Worm (Caenorhabditis elegans) whole organism, L1 larva: ENCODE data around the gene T01D3.6.
A peak's percentile ranks its signal among the peaks of the same experiment; 100 is the strongest.

Experiments used
- F16B12.6 ChIP-seq: fragments of 150-350 bp; optimal IDR thresholded peaks from 2 replicates; lab custom pipeline; 2014; ENCODE audit warnings: missing biosample characterization, missing genetic modification characterization
- Y116A8C.19 ChIP-seq: sonication (generic microtip); optimal IDR thresholded peaks from 2 replicates; lab custom pipeline; 2016; ENCODE audit warnings: missing compliant biosample characterization, missing genetic modification characterization, borderline replicate concordance
- aly-2 ChIP-seq: fragments of 150-350 bp; optimal IDR thresholded peaks from 2 replicates; lab custom pipeline; 2014; ENCODE audit warnings: missing biosample characterization, missing genetic modification characterization
- blmp-1 ChIP-seq: fragments of 150-350 bp; optimal IDR thresholded peaks from 2 replicates; lab custom pipeline; 2014; ENCODE audit warnings: missing biosample characterization, missing genetic modification characterization
- ceh-82 ChIP-seq, 3 experiments: fragments of 150-350 bp in 1 of 3; sonication (generic microtip) in 2 of 3; optimal IDR thresholded peaks; 2 replicates each; lab custom pipeline; 2014 to 2017; ENCODE audit warnings: missing biosample characterization in 3 of 3, missing genetic modification characterization in 3 of 3
- ceh-90 ChIP-seq: sonication (generic microtip); optimal IDR thresholded peaks from 2 replicates; lab custom pipeline; 2016; ENCODE audit warnings: missing genetic modification characterization, missing compliant biosample characterization
- dpl-1 ChIP-seq, 3 experiments: fragments of 150-350 bp in 2 of 3; sonication (generic microtip) in 1 of 3; optimal IDR thresholded peaks; 2 replicates each; lab custom pipeline; 2014 to 2017; ENCODE audit warnings: missing biosample characterization in 3 of 3, missing genetic modification characterization in 3 of 3, missing genetic modification reagents in 3 of 3
- dsc-1 ChIP-seq: sonication (generic microtip); optimal IDR thresholded peaks from 2 replicates; lab custom pipeline; 2016; ENCODE audit warnings: mild to moderate bottlenecking, missing genetic modification characterization, missing compliant biosample characterization
- efl-1 ChIP-seq, 4 experiments: fragments of 150-350 bp; optimal IDR thresholded peaks in 3 of 4; peaks in 1 of 4; 1 replicate in 1 of 4; 2 replicates in 3 of 4; lab custom pipeline; 2014; ENCODE audit warnings: missing biosample characterization in 2 of 4, missing genetic modification characterization in 2 of 4, missing genetic modification reagents in 2 of 4
- fkh-4 ChIP-seq: sonication (generic microtip); optimal IDR thresholded peaks from 2 replicates; lab custom pipeline; 2016; ENCODE audit warnings: missing compliant biosample characterization, missing genetic modification characterization, borderline replicate concordance
- fkh-8 ChIP-seq: sonication (generic microtip); optimal IDR thresholded peaks from 2 replicates; lab custom pipeline; 2016; ENCODE audit warnings: mild to moderate bottlenecking, missing genetic modification characterization, missing compliant biosample characterization
- hlh-4 ChIP-seq: sonication (generic microtip); optimal IDR thresholded peaks from 2 replicates; lab custom pipeline; 2016; ENCODE audit warnings: mild to moderate bottlenecking, missing genetic modification characterization, missing compliant biosample characterization
- hpl-2 ChIP-seq: fragments of 150-350 bp; optimal IDR thresholded peaks from 2 replicates; lab custom pipeline; 2014; ENCODE audit warnings: missing biosample characterization, missing genetic modification reagents, missing genetic modification characterization
- irx-1 ChIP-seq: sonication (generic microtip); optimal IDR thresholded peaks from 2 replicates; lab custom pipeline; 2016; ENCODE audit warnings: missing genetic modification characterization, missing compliant biosample characterization
- isw-1 ChIP-seq: fragments of 200-800 bp; sonication (Bioruptor generic); IDR thresholded peaks from 2 replicates; pipeline ENCODE4 v1.3.6; 2022; ENCODE audit warnings: missing genetic modification characterization, missing compliant biosample characterization
- lin-14 ChIP-seq: fragments of 200-800 bp; sonication (Bioruptor generic); optimal IDR thresholded peaks from 2 replicates; lab custom pipeline; 2018; ENCODE audit warnings: mild to moderate bottlenecking, missing genetic modification characterization, moderate library complexity, missing compliant biosample characterization
- lin-35 ChIP-seq, 2 experiments: fragments of 150-350 bp; optimal IDR thresholded peaks; 2 replicates each; lab custom pipeline; 2014; ENCODE audit warnings: missing biosample characterization in 2 of 2, missing genetic modification characterization in 2 of 2, missing genetic modification reagents in 2 of 2
- lin-39 ChIP-seq: fragments of 150-350 bp; optimal IDR thresholded peaks from 2 replicates; lab custom pipeline; 2014; ENCODE audit warnings: missing biosample characterization, missing genetic modification reagents, missing genetic modification characterization
- lir-3 ChIP-seq: sonication (generic microtip); optimal IDR thresholded peaks from 2 replicates; lab custom pipeline; 2016; ENCODE audit warnings: mild to moderate bottlenecking, missing genetic modification characterization, moderate library complexity, missing compliant biosample characterization; ENCODE audit not compliant: poor library complexity
- lsy-2 ChIP-seq, 2 experiments: fragments of 150-350 bp; optimal IDR thresholded peaks; 2 replicates each; lab custom pipeline; 2014; ENCODE audit warnings: missing biosample characterization in 2 of 2, missing genetic modification characterization in 2 of 2
- mdl-1 ChIP-seq, 2 experiments: fragments of 150-350 bp; optimal IDR thresholded peaks; 2 replicates each; lab custom pipeline; 2014 to 2017; ENCODE audit warnings: missing biosample characterization in 2 of 2, missing genetic modification characterization in 2 of 2, inconsistent platforms in 1 of 2
- mef-2 ChIP-seq: fragments of 150-350 bp; optimal IDR thresholded peaks from 2 replicates; lab custom pipeline; 2014; ENCODE audit warnings: missing biosample characterization, missing genetic modification characterization
- mep-1 ChIP-seq: fragments of 150-350 bp; optimal IDR thresholded peaks from 2 replicates; lab custom pipeline; 2014; ENCODE audit warnings: missing biosample characterization, missing genetic modification characterization
- nhr-11 ChIP-seq: fragments of 150-350 bp; optimal IDR thresholded peaks from 2 replicates; lab custom pipeline; 2014; ENCODE audit warnings: missing biosample characterization, missing genetic modification characterization
- nhr-19 ChIP-seq: fragments of 200-800 bp; sonication (Bioruptor generic); conservative IDR thresholded peaks from 2 replicates; pipeline ENCODE4 v1.3.6; 2022; ENCODE audit warnings: missing genetic modification characterization, missing compliant biosample characterization
- nhr-20 ChIP-seq: sonication (generic microtip); optimal IDR thresholded peaks from 2 replicates; lab custom pipeline; 2016; ENCODE audit warnings: mild to moderate bottlenecking, missing genetic modification characterization, missing compliant biosample characterization
- nhr-28 ChIP-seq: fragments of 150-350 bp; optimal IDR thresholded peaks from 2 replicates; lab custom pipeline; 2014; ENCODE audit warnings: missing biosample characterization, missing genetic modification characterization
- nhr-47 ChIP-seq: sonication (generic microtip); optimal IDR thresholded peaks from 2 replicates; lab custom pipeline; 2016; ENCODE audit warnings: mild to moderate bottlenecking, missing genetic modification characterization, moderate library complexity, missing compliant biosample characterization
- nhr-71 ChIP-seq: sonication (generic microtip); optimal IDR thresholded peaks from 2 replicates; lab custom pipeline; 2016; ENCODE audit warnings: mild to moderate bottlenecking, missing genetic modification characterization, moderate library complexity, missing compliant biosample characterization
- nhr-76 ChIP-seq: sonication (generic microtip); optimal IDR thresholded peaks from 2 replicates; lab custom pipeline; 2017; ENCODE audit warnings: missing biosample characterization, missing genetic modification characterization
- skn-1 ChIP-seq: fragments of 150-350 bp; optimal IDR thresholded peaks from 2 replicates; lab custom pipeline; 2014; ENCODE audit warnings: missing biosample characterization, missing genetic modification characterization
- swsn-7 ChIP-seq: sonication (generic microtip); optimal IDR thresholded peaks from 2 replicates; lab custom pipeline; 2016; ENCODE audit warnings: missing genetic modification characterization, missing compliant biosample characterization
- tbx-2 ChIP-seq: sonication (generic microtip); optimal IDR thresholded peaks from 2 replicates; lab custom pipeline; 2016; ENCODE audit warnings: missing genetic modification characterization, missing compliant biosample characterization
- tlp-1 ChIP-seq: fragments of 150-350 bp; optimal IDR thresholded peaks from 2 replicates; lab custom pipeline; 2014; ENCODE audit warnings: missing biosample characterization, missing genetic modification characterization
- unc-62 ChIP-seq: fragments of 150-350 bp; optimal IDR thresholded peaks from 2 replicates; lab custom pipeline; 2014; ENCODE audit warnings: missing biosample characterization, missing genetic modification reagents, missing genetic modification characterization
- unc-86 ChIP-seq: sonication (generic microtip); optimal IDR thresholded peaks from 2 replicates; lab custom pipeline; 2016; ENCODE audit warnings: missing genetic modification characterization, missing compliant biosample characterization
- unc-98 ChIP-seq: fragments of 200-800 bp; sonication (Bioruptor generic); IDR thresholded peaks from 2 replicates; pipeline ENCODE4 v1.3.6; 2022; ENCODE audit warnings: missing genetic modification characterization, missing compliant biosample characterization
- zag-1 ChIP-seq: fragments of 150-350 bp; optimal IDR thresholded peaks from 2 replicates; lab custom pipeline; 2014; ENCODE audit warnings: missing biosample characterization, missing genetic modification characterization

T01D3.6 gene

DNA sequence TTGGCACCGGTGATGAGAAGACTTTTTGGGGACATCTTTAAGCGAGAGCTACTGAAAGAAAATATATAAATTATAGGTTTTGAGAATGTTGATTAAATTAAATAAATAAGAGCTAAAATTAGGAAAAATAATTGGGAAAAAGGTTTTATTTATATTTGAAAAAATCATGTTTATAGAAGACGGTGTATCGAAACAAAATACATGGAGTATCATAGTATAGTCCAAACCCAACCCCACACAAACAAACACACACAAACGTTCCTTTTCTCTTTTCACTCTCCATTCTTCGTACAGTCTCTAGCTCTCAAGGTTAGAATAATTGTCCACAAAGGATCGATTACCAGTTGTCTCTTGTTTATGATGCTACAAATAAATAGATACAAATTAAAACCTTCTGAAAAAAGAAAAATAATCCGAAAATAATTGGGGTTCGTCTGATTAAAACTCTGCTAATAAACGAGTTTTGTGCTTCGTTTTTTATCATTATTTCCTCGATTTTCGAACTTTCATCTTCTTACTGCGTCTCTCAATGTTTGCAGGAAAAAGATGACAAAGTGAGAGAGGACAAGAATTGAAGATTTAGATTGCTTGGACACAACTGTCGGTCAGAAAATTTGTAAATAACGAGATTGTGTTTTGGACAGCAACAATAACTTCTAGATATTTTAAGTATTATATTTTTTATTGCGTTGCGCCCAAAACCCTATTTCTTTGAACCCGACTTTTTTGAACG lies 39.9 kb downstream of the T01D3.6 start, which contains the start of gene F20G2.2 (continued):
- TF ChIP-seq fkh-8: no peak
- no peak for TF ChIP-seq unc-62 (GFP tag; lab: Kevin White, UChicago)
- no peak for TF ChIP-seq F16B12.6
- TF ChIP-seq dpl-1 (GFP tag; optimal IDR thresholded peaks at IDR 0.05; lab: Kevin White, UChicago): no peak
- TF ChIP-seq zag-1 (tag; lab: Kevin White, UChicago): no peak
- peak; percentile 23 for TF ChIP-seq blmp-1 (tag; lab: Kevin White, UChicago)
- TF ChIP-seq isw-1 (GFP tag; lab: Robert Waterston, UW): no peak
- no peak for TF ChIP-seq hpl-2
- no peak for TF ChIP-seq dsc-1
- TF ChIP-seq unc-98 (GFP tag; lab: Robert Waterston, UW): no peak
- no peak for TF ChIP-seq unc-86 (tag; lab: Kevin White, UChicago)
- TF ChIP-seq skn-1 (tag; lab: Kevin White, UChicago): peak; percentile 56
- TF ChIP-seq tlp-1: no peak
- no peak for TF ChIP-seq mef-2 (tag; lab: Kevin White, UChicago)
- no peak for TF ChIP-seq nhr-20
- TF ChIP-seq swsn-7 (tag; lab: Kevin White, UChicago): no peak
- TF ChIP-seq fkh-4 (tag; lab: Kevin White, UChicago): no peak
- TF ChIP-seq nhr-71 (tag; lab: Kevin White, UChicago): peak; percentile 44
- TF ChIP-seq lin-14 (GFP tag; lab: Kevin White, UChicago): peak; percentile 72
- TF ChIP-seq Y116A8C.19 (tag; lab: Kevin White, UChicago): no peak
- TF ChIP-seq nhr-28 (tag; lab: Kevin White, UChicago): no peak
- no peak for TF ChIP-seq ceh-90 (tag; lab: Kevin White, UChicago)
- no peak for TF ChIP-seq irx-1 (tag; lab: Kevin White, UChicago)
- TF ChIP-seq nhr-11 (tag; lab: Kevin White, UChicago): no peak
- TF ChIP-seq tbx-2 (tag; lab: Kevin White, UChicago): no peak
- no peak for TF ChIP-seq nhr-19 (GFP tag; lab: Robert Waterston, UW)
- no peak for TF ChIP-seq aly-2 (tag; lab: Kevin White, UChicago)
- no peak for TF ChIP-seq mdl-1 (tag; optimal IDR thresholded peaks at IDR 0.05; lab: Kevin White, UChicago)
- TF ChIP-seq hlh-4 (tag; lab: Kevin White, UChicago): no peak
- TF ChIP-seq lin-39 (tag; lab: Kevin White, UChicago): no peak
- no peak for TF ChIP-seq nhr-76

DNA sequence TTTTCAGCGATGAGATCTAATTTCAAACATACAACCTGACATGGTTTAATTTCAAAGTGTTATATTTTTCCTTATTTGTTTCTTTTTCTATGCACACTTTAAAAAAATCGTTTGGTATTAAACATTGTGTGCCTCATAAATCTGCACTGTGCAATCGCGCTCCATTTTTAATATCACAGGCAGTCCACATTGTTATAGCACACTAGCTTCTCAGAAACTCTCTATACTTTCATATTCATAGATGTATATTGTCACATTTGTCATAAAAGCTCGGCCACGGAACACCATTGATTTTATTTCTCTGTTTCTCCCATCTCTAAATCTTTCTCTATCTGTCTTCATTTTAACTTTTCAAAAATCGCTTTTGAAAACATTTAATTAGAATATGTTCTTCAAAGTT lies 40.7 kb downstream of the T01D3.6 start:
- TF ChIP-seq lin-14 (GFP tag; lab: Kevin White, UChicago) (peak; percentile 73), efl-1 (optimal IDR thresholded peaks at IDR 0.05; lab: Kevin White, UChicago) (peak; percentile 25 to 29), efl-1 (GFP tag; optimal IDR thresholded peaks at IDR 0.05 in 1 of 2; lab: Kevin White, UChicago) (peak in 1 of 2 experiments; percentile 46), lin-35 (GFP tag; optimal IDR thresholded peaks at IDR 0.05; lab: Kevin White, UChicago) (peak in 1 of 2 experiments; percentile 48), nhr-11 (tag; lab: Kevin White, UChicago) (no peak), ceh-82 (tag; optimal IDR thresholded peaks at IDR 0.05; lab: Kevin White, UChicago) (peak in 1 of 3 experiments; percentile 15), lir-3 (tag; lab: Kevin White, UChicago) (peak; percentile 28), lin-39 (tag; lab: Kevin White, UChicago) (no peak), Y116A8C.19 (tag; lab: Kevin White, UChicago) (no peak), nhr-71 (tag; lab: Kevin White, UChicago) (peak; percentile 16), nhr-47 (no peak), lsy-2 (tag; optimal IDR thresholded peaks at IDR 0.05; lab: Kevin White, UChicago) (peak in 1 of 2 experiments; percentile 46), dpl-1 (GFP tag; optimal IDR thresholded peaks at IDR 0.05; lab: Kevin White, UChicago) (peak in 1 of 3 experiments; percentile 51), fkh-8 (peak; percentile 80), mep-1 (tag; lab: Kevin White, UChicago) (peak; percentile 34)
